Fruit fly (Drosophila melanogaster) whole organism, embryonic: ENCODE results near the gene Tcs4.

Experiments used
- Awh ChIP-seq: fragments of 200-800 bp; sonication (Bioruptor generic); IDR thresholded peaks from 2 replicates; pipeline ENCODE4, ENCODE4 v1.3.6; 2022; ENCODE audit warnings: missing biosample characterization, missing genetic modification characterization
- BEAF-32 ChIP-seq: fragments of 200-800 bp; sonication (Bioruptor generic); optimal IDR thresholded peaks from 3 replicates; lab custom pipeline; 2017; ENCODE audit warnings: missing biosample characterization, missing genetic modification characterization, mild to moderate bottlenecking, moderate library complexity, missing genetic modification reagents
- CG10543 ChIP-seq: fragments of 200-800 bp; sonication (Bioruptor generic); optimal IDR thresholded peaks from 3 replicates; lab custom pipeline; 2017; ENCODE audit warnings: missing biosample characterization, mild to moderate bottlenecking, missing genetic modification characterization, moderate library complexity
- CG11695 ChIP-seq: fragments of 200-800 bp; sonication (Bioruptor generic); IDR thresholded peaks from 3 replicates; pipeline ENCODE4 v1.3.6; 2022; ENCODE audit warnings: missing biosample characterization, missing genetic modification characterization
- CG1233 ChIP-seq: fragments of 200-800 bp; sonication (Bioruptor generic); optimal IDR thresholded peaks from 4 replicates; lab custom pipeline; 2018; ENCODE audit warnings: missing biosample characterization, mild to moderate bottlenecking, missing genetic modification characterization
- CG13624 ChIP-seq: fragments of 200-800 bp; sonication (Bioruptor generic); optimal IDR thresholded peaks from 2 replicates; lab custom pipeline; 2016; ENCODE audit warnings: missing biosample characterization, missing genetic modification characterization
- CG13775 ChIP-seq: fragments of 200-800 bp; sonication (Bioruptor generic); optimal IDR thresholded peaks from 3 replicates; lab custom pipeline; 2017; ENCODE audit warnings: missing biosample characterization, mild to moderate bottlenecking, missing genetic modification characterization
- CG14050 ChIP-seq: fragments of 200-800 bp; sonication (Bioruptor generic); IDR thresholded peaks from 3 replicates; pipeline ENCODE4 v1.3.6; 2022; ENCODE audit warnings: missing biosample characterization, missing genetic modification characterization
- CG14667 ChIP-seq: fragments of 200-800 bp; sonication (Bioruptor generic); IDR thresholded peaks from 2 replicates; pipeline ENCODE4 v1.3.6; 2022; ENCODE audit warnings: missing biosample characterization, missing genetic modification characterization
- CG14860 ChIP-seq: fragments of 200-800 bp; sonication (Bioruptor generic); IDR thresholded peaks from 3 replicates; pipeline ENCODE4 v1.3.6; 2022; ENCODE audit warnings: missing biosample characterization, missing genetic modification characterization; ENCODE audit not compliant: partially characterized antibody
- CG1603 ChIP-seq: fragments of 200-800 bp; sonication (Bioruptor generic); optimal IDR thresholded peaks from 2 replicates; lab custom pipeline; 2019; ENCODE audit warnings: missing biosample characterization, mild to moderate bottlenecking, missing genetic modification characterization, moderate library complexity
- CG17359 ChIP-seq: fragments of 200-800 bp; sonication (Bioruptor generic); optimal IDR thresholded peaks from 3 replicates; lab custom pipeline; 2018; ENCODE audit warnings: missing biosample characterization, mild to moderate bottlenecking, missing genetic modification characterization, moderate library complexity
- CG18262 ChIP-seq: fragments of 200-800 bp; optimal IDR thresholded peaks from 3 replicates; lab custom pipeline; 2019; ENCODE audit warnings: missing biosample characterization, mild to moderate bottlenecking, missing genetic modification characterization, moderate library complexity
- CG1832 ChIP-seq: fragments of 200-800 bp; sonication (Bioruptor generic); optimal IDR thresholded peaks from 2 replicates; lab custom pipeline; 2017; ENCODE audit warnings: missing biosample characterization, mild to moderate bottlenecking, missing genetic modification characterization, inconsistent platforms
- CG2678 ChIP-seq: fragments of 200-800 bp; sonication (Bioruptor generic); optimal IDR thresholded peaks from 3 replicates; lab custom pipeline; 2019; ENCODE audit warnings: missing biosample characterization, mild to moderate bottlenecking, missing genetic modification characterization, moderate library complexity
- CG32532 ChIP-seq: fragments of 200-800 bp; sonication (Bioruptor generic); IDR thresholded peaks from 2 replicates; pipeline ENCODE4 v1.3.6; 2022; ENCODE audit warnings: missing biosample characterization, missing genetic modification characterization
- CG32772 ChIP-seq: fragments of 200-800 bp; sonication (Bioruptor generic); IDR thresholded peaks from 2 replicates; pipeline ENCODE4 v1.3.6; 2022; ENCODE audit warnings: missing biosample characterization, missing genetic modification characterization
- CG34422 ChIP-seq: fragments of 200-800 bp; sonication (Bioruptor generic); IDR thresholded peaks from 3 replicates; pipeline ENCODE4 v1.3.6; 2022; ENCODE audit warnings: missing biosample characterization, missing genetic modification characterization
- CG4360 ChIP-seq: fragments of 200-800 bp; sonication (Bioruptor generic); IDR thresholded peaks from 2 replicates; pipeline ENCODE4 v1.3.6; 2022; ENCODE audit warnings: missing biosample characterization, missing genetic modification characterization
- CG4730 ChIP-seq: fragments of 200-800 bp; sonication (Bioruptor generic); IDR thresholded peaks from 2 replicates; pipeline ENCODE4 v1.3.6; 2022; ENCODE audit warnings: missing biosample characterization, missing genetic modification characterization
- CG5953 ChIP-seq: fragments of 200-800 bp; sonication (Bioruptor generic); IDR thresholded peaks from 2 replicates; pipeline ENCODE4 v1.3.6; 2022; ENCODE audit warnings: missing biosample characterization, missing genetic modification characterization
- CG6689 ChIP-seq: fragments of 200-800 bp; sonication (Bioruptor generic); IDR thresholded peaks from 2 replicates; pipeline ENCODE4 v1.3.6; 2022; ENCODE audit warnings: missing biosample characterization, missing genetic modification characterization
- CG8281 ChIP-seq: fragments of 200-800 bp; sonication (Bioruptor generic); optimal IDR thresholded peaks from 2 replicates; lab custom pipeline; 2018; ENCODE audit warnings: missing biosample characterization, mild to moderate bottlenecking, missing genetic modification characterization, moderate library complexity
- CG9932 ChIP-seq: fragments of 200-800 bp; sonication (Bioruptor generic); IDR thresholded peaks from 2 replicates; pipeline ENCODE4 v1.3.6; 2022; ENCODE audit warnings: missing biosample characterization, missing genetic modification characterization
- Dp ChIP-seq: fragments of 200-800 bp; sonication (Bioruptor generic); optimal IDR thresholded peaks from 2 replicates; lab custom pipeline; 2018; ENCODE audit warnings: missing biosample characterization, mild to moderate bottlenecking, missing genetic modification characterization, moderate library complexity
- Hr51 ChIP-seq, 2 experiments: fragments of 200-800 bp; sonication (Bioruptor generic); optimal IDR thresholded peaks; 2 replicates in 1 of 2; 3 replicates in 1 of 2; lab custom pipeline; 2016 to 2018; ENCODE audit warnings: missing biosample characterization in 2 of 2, missing genetic modification characterization in 2 of 2, mild to moderate bottlenecking in 1 of 2, moderate library complexity in 1 of 2
- Neu2 ChIP-seq: fragments of 200-800 bp; sonication (Bioruptor generic); optimal IDR thresholded peaks from 3 replicates; lab custom pipeline; 2016; ENCODE audit warnings: missing biosample characterization, missing genetic modification characterization, borderline replicate concordance
- NfI ChIP-seq: fragments of 200-800 bp; sonication (Bioruptor generic); optimal IDR thresholded peaks from 3 replicates; lab custom pipeline; 2018; ENCODE audit warnings: missing biosample characterization, mild to moderate bottlenecking, missing genetic modification characterization, moderate library complexity
- Opbp ChIP-seq: fragments of 200-800 bp; sonication (Bioruptor generic); IDR thresholded peaks from 3 replicates; pipeline ENCODE4 v1.3.6; 2022; ENCODE audit warnings: missing biosample characterization, missing genetic modification characterization; ENCODE audit not compliant: partially characterized antibody
- Ptx1 ChIP-seq: fragments of 200-800 bp; sonication (Bioruptor generic); IDR thresholded peaks from 2 replicates; pipeline ENCODE4 v1.3.6; 2022; ENCODE audit warnings: missing biosample characterization, missing genetic modification characterization
- Ravus ChIP-seq: fragments of 200-800 bp; sonication (Bioruptor generic); IDR thresholded peaks from 2 replicates; pipeline ENCODE4 v1.3.6; 2022; ENCODE audit warnings: missing biosample characterization, missing genetic modification characterization
- Six4 ChIP-seq: fragments of 200-800 bp; sonication (Bioruptor generic); optimal IDR thresholded peaks from 2 replicates; lab custom pipeline; 2016; ENCODE audit warnings: missing biosample characterization, missing genetic modification characterization
- Sry-β ChIP-seq: fragments of 200-800 bp; sonication (Bioruptor generic); optimal IDR thresholded peaks from 2 replicates; lab custom pipeline; 2018; ENCODE audit warnings: missing biosample characterization, mild to moderate bottlenecking, missing genetic modification characterization, moderate library complexity
- Xrp1 ChIP-seq: fragments of 200-800 bp; sonication (Bioruptor generic); IDR thresholded peaks from 2 replicates; pipeline ENCODE4 v1.3.6; 2022; ENCODE audit warnings: missing biosample characterization, missing genetic modification characterization
- al ChIP-seq: fragments of 200-800 bp; sonication (Bioruptor generic); IDR thresholded peaks from 2 replicates; pipeline ENCODE4 v1.3.6; 2022; ENCODE audit warnings: missing biosample characterization, missing genetic modification characterization
- cwo ChIP-seq: fragments of 200-800 bp; sonication (Bioruptor generic); optimal IDR thresholded peaks from 3 replicates; lab custom pipeline; 2017; ENCODE audit warnings: missing biosample characterization, missing genetic modification characterization, mild to moderate bottlenecking, moderate library complexity, missing genetic modification reagents
- gce ChIP-seq: fragments of 200-800 bp; sonication (Bioruptor generic); IDR thresholded peaks from 3 replicates; pipeline ENCODE4 v1.3.6; 2022; ENCODE audit warnings: missing biosample characterization, missing genetic modification characterization
- gem ChIP-seq: fragments of 200-800 bp; sonication (Bioruptor generic); optimal IDR thresholded peaks from 2 replicates; lab custom pipeline; 2019; ENCODE audit warnings: missing biosample characterization, mild to moderate bottlenecking, missing genetic modification characterization, moderate library complexity
- lab ChIP-seq: fragments of 200-800 bp; sonication (Bioruptor generic); optimal IDR thresholded peaks from 3 replicates; lab custom pipeline; 2017; ENCODE audit warnings: missing biosample characterization, missing genetic modification characterization, mild to moderate bottlenecking, moderate library complexity, missing genetic modification reagents
- maf-S ChIP-seq: fragments of 200-800 bp; sonication (Bioruptor generic); optimal IDR thresholded peaks from 2 replicates; lab custom pipeline; 2016; ENCODE audit warnings: missing biosample characterization, missing genetic modification characterization
- pan ChIP-seq, 4 experiments: fragments of >200 bp in 3 of 4; fragments of 200-800 bp in 1 of 4; sonication (Bioruptor generic) in 1 of 4; optimal IDR thresholded peaks in 3 of 4; IDR thresholded peaks in 1 of 4; 2 replicates each; pipeline versions ENCODE4 v1.3.6 to Lab custom; 2017 to 2022; ENCODE audit warnings: missing biosample characterization in 2 of 4, missing genetic modification characterization in 2 of 4, mixed read lengths in 1 of 4
- row ChIP-seq: fragments of 200-800 bp; sonication (Bioruptor generic); IDR thresholded peaks from 3 replicates; pipeline ENCODE4 v1.3.6; 2022; ENCODE audit warnings: missing biosample characterization, missing genetic modification characterization
- sens ChIP-seq: fragments of 200-800 bp; sonication (Bioruptor generic); peaks from one replicate; lab custom pipeline; 2016; ENCODE audit warnings: missing biosample characterization, missing genetic modification characterization
- slbo ChIP-seq: fragments of 200-800 bp; sonication (Bioruptor generic); IDR thresholded peaks from 2 replicates; pipeline ENCODE4 v1.3.6; 2022; ENCODE audit warnings: missing biosample characterization, missing genetic modification characterization
- stc ChIP-seq: fragments of 200-800 bp; sonication (Bioruptor generic); IDR thresholded peaks from 2 replicates; pipeline ENCODE4 v1.3.6; 2022; ENCODE audit warnings: missing biosample characterization, missing genetic modification characterization
- vvl ChIP-seq: fragments of 200-800 bp; sonication (Bioruptor generic); IDR thresholded peaks from 2 replicates; pipeline ENCODE4 v1.3.6; 2022; ENCODE audit warnings: missing biosample characterization, missing genetic modification characterization
- zfh1 ChIP-seq: fragments of 200-800 bp; sonication (Bioruptor generic); IDR thresholded peaks from 3 replicates; pipeline ENCODE4 v1.3.6; 2022; ENCODE audit warnings: missing biosample characterization, missing genetic modification characterization

The Tcs4 gene

DNA sequence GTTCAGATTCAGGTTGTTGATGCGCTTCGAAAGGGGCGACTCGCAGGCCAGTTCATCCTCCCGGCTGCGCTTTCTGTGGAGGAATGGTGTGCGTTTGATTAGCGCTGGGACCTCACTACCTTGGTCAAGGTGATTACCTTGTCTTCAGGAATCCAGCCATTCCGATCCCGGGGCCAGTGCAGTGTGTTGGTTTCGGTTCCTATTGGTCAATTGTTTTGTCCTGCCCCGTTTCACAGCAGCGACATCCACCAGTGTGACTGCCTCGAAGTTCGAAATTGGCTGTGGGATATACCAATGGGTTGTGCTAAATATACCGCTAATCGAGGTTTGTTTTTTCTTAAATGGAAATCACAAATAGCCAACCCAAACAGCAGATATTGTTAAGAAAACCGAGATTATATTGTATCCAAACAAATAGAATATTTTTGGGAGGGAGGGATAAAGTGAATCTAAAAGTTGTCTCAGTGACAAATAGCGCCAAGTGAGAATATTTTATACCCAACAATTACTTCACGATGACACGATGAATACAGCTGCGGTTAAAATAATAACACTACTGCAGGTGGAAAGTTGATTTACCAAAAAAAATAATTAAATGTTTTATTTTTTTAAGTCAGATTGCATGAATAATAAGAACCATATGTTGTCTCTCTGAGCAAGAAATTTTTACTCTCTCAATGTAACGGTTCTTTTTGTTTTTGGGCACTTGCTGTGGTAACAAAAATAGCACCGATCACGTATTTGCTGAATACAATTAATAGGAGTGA is 6.6 kb downstream of the Tcs4 start, which contains the start of gene CG14229 (continued):
- TF ChIP-seq CG4730 (GFP tag; lab: Robert Waterston, UW) (peak; percentile 40; the same call in 1 of the 2 replicates), row (peak; percentile 57), CG13624 (no peak), CG6689 (GFP tag; lab: Robert Waterston, UW) (peak; percentile 77), Awh (GFP tag; lab: Robert Waterston, UW) (0 out of 2 replicates have a peak, but pooled peaks have one; percentile 24), Xrp1 (peak; percentile 59), CG34422 (GFP tag; lab: Robert Waterston, UW) (0 out of 3 replicates have a peak, but pooled peaks have one; percentile 12), sens (GFP tag; lab: Kevin White, UChicago) (peak; percentile 71), CG13775 (GFP tag; lab: Kevin White, UChicago) (peak; percentile 3), lab (GFP tag; lab: Kevin White, UChicago) (peak; percentile 4), Ptx1 (GFP tag; lab: Robert Waterston, UW) (peak; percentile 52), gce (GFP tag; lab: Robert Waterston, UW) (0 out of 3 replicates have a peak, but pooled peaks have one; percentile 23), CG18262 (tag; lab: Kevin White, UChicago) (peak; percentile 8), CG8281 (tag; lab: Kevin White, UChicago) (no peak), Six4 (peak; percentile 12), CG5953 (GFP tag; lab: Robert Waterston, UW) (no peak), maf-S (GFP tag; lab: Kevin White, UChicago) (no peak), BEAF-32 (GFP tag; lab: Kevin White, UChicago) (peak; percentile 54), pan (optimal IDR thresholded peaks at IDR 0.05; lab: Kevin White, UChicago) (no peak), pan (GFP tag; optimal IDR thresholded peaks at IDR 0.05 in 1 of 2, IDR thresholded peaks at IDR 0.05 in 1 of 2) (peak in 1 of 2 experiments; percentile 50), gem (tag; lab: Kevin White, UChicago) (peak; percentile 38), Sry-β (no peak), Opbp (no peak), CG17359 (tag; lab: Kevin White, UChicago) (peak; percentile 32), CG10543 (GFP tag; lab: Kevin White, UChicago) (no peak), CG4360 (GFP tag; lab: Robert Waterston, UW) (no peak), CG1233 (GFP tag; lab: Kevin White, UChicago) (no peak), Hr51 (GFP tag; optimal IDR thresholded peaks at IDR 0.05; lab: Kevin White, UChicago) (peak in 1 of 2 experiments; percentile 18), stc (0 out of 2 replicates have a peak, but pooled peaks have one; percentile 40), Ravus (GFP tag; lab: Robert Waterston, UW) (no peak), CG32532 (GFP tag; lab: Robert Waterston, UW) (peak; percentile 39; the same call in 1 of the 2 replicates), CG11695 (GFP tag; lab: Robert Waterston, UW) (peak; percentile 53; the same call in 1 of the 3 replicates), CG9932 (peak; percentile 31; the same call in 1 of the 2 replicates), zfh1 (GFP tag; lab: Robert Waterston, UW) (peak; percentile 15; the same call in 1 of the 3 replicates), al (GFP tag; lab: Robert Waterston, UW) (peak; percentile 27; the same call in 1 of the 2 replicates), CG14860 (GFP tag; lab: Robert Waterston, UW) (no peak), CG2678 (tag; lab: Kevin White, UChicago) (peak; percentile 7), Neu2 (GFP tag; lab: Kevin White, UChicago) (no peak), CG1603 (tag; lab: Kevin White, UChicago) (peak; percentile 9), CG1832 (GFP tag; lab: Kevin White, UChicago) (no peak), cwo (GFP tag; lab: Kevin White, UChicago) (no peak), NfI (GFP tag; lab: Kevin White, UChicago) (no peak), CG32772 (GFP tag; lab: Robert Waterston, UW) (0 out of 2 replicates have a peak, but pooled peaks have one; percentile 17), CG14667 (GFP tag; lab: Robert Waterston, UW) (0 out of 2 replicates have a peak, but pooled peaks have one; percentile 24), CG14050 (GFP tag; lab: Robert Waterston, UW) (peak; percentile 13; the same call in 1 of the 3 replicates), vvl (peak; percentile 23; the same call in 1 of the 2 replicates), slbo (GFP tag; lab: Robert Waterston, UW) (peak; percentile 38), Dp (peak; percentile 5)
